Worm (Caenorhabditis elegans) whole organism, L4/young adult: ENCODE results near the gene T02G5.14.

Experiments used
- W03F9.2 ChIP-seq: fragments of 150-350 bp; optimal IDR thresholded peaks from 2 replicates; lab custom pipeline; 2014; ENCODE audit warnings: missing biosample characterization, missing genetic modification characterization
- dao-5 ChIP-seq: sonication (generic microtip); optimal IDR thresholded peaks from 2 replicates; lab custom pipeline; 2016; ENCODE audit warnings: missing genotype, missing genetic modification characterization, moderate library complexity, missing compliant biosample characterization
- him-1 ChIP-seq: sonication (generic microtip); optimal IDR thresholded peaks from 2 replicates; lab custom pipeline; 2016; ENCODE audit warnings: missing genotype, missing genetic modification reagents, missing genetic modification characterization, missing compliant biosample characterization

The T02G5.14 gene

ce11 chrII:7102288-7102687 is 18.2 kb downstream of the T02G5.14 start:
- no peak for TF ChIP-seq W03F9.2 (tag; lab: Kevin White, UChicago)
- TF ChIP-seq dao-5 = no peak
- TF ChIP-seq him-1 (tag; lab: Kevin White, UChicago) = no peak

- no peak for TF ChIP-seq dao-5
- no peak for TF ChIP-seq him-1 (tag; lab: Kevin White, UChicago)
- no peak for TF ChIP-seq W03F9.2 (tag; lab: Kevin White, UChicago)
Measured at ce11 chrII:7103111-7103510, 19.0 kb downstream of the T02G5.14 start.

- peak; percentile 37 for TF ChIP-seq him-1 (tag; lab: Kevin White, UChicago)
- TF ChIP-seq W03F9.2 (tag; lab: Kevin White, UChicago) = peak; percentile 86
- no peak for TF ChIP-seq dao-5
Measured at ce11 chrII:7104794-7105613, 20.9 kb downstream of the T02G5.14 start, which contains the start of the genes farl-11 and rpl-33. Gene farl-11 (minus strand): TSS chrII:7105035. Gene rpl-33 (plus strand): TSS chrII:7105563.

DNA sequence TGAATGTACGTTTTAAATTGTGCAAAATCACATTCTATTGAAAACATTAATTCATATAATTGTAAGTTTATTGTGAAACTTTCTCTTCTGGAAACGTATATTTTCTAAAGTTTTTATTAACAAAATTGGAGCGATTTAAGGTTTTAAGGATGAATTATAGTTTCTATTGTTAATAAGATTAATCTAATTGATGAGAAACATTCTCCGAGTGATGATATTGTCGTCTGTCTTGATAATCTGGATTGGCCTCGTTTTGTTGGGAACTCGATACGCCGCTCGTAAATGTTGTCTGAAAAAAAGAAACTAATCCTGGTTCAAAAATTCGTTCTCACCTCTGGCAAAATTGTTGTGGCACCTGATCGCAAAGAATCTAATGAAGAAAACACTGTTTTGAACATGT is 22.2 kb downstream of the T02G5.14 start:
- TF ChIP-seq him-1 (tag; lab: Kevin White, UChicago) (no peak), W03F9.2 (tag; lab: Kevin White, UChicago) (no peak), dao-5 (no peak)

DNA sequence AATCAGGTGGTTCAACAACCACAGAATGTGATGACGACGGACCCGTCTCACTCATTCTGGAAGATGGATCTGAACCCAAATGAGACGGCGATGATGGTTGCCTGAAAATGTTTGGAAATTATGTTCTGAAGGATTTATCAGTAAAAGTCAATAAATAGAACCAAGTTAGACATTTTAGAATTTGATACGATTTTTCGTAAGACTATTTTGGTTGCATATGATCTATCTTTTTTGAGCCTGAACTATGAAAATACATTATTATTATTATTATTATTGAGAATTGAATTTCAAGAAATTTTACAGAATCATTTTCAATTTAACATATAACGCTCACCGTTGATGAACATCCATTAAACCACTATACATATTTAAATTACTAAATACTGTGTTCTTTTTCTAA is 25.8 kb downstream of the T02G5.14 start, which contains the start of gene F10E7.9:
TSS of gene F10E7.9 (minus strand) at position 101 of the 400 bp plus-strand sequence.
- TF ChIP-seq W03F9.2 (tag; lab: Kevin White, UChicago) (no peak), dao-5 (no peak), him-1 (tag; lab: Kevin White, UChicago) (no peak)

ce11 chrII:7111012-7111656 is 27.0 kb downstream of the T02G5.14 start:
- TF ChIP-seq him-1 (tag; lab: Kevin White, UChicago) = no peak
- no peak for TF ChIP-seq dao-5
- no peak for TF ChIP-seq W03F9.2 (tag; lab: Kevin White, UChicago)

- TF ChIP-seq dao-5 (no peak), W03F9.2 (tag; lab: Kevin White, UChicago) (no peak), him-1 (tag; lab: Kevin White, UChicago) (peak; percentile 51)
Measured at ce11 chrII:7111657-7112049, 27.5 kb downstream of the T02G5.14 start, which contains the start of gene F10E7.5. Gene F10E7.5 (plus strand): TSS chrII:7111978.

DNA sequence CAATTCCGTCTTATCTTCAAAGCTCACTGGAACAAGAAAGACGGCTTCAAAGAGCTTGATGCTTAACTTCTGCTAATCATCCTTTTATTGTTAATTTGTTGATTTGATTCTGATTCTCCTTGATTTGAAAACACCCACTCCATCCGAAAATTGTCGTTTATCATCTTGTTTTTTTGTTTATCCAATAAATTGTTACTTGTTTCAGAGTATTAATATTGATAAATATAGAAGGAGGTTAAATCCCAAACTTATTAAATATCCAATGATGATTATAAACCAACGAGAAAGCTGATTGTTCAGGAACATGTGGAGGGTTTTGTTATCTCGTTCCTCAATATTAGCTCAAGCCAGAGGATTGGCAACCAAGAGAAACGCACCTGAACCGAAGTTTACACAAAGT is 28.7 kb downstream of the T02G5.14 start, which contains the start of gene F10E7.6:
TSS of gene F10E7.6 (plus strand) at position 301 of the 400 bp plus-strand sequence.
- TF ChIP-seq him-1 (tag; lab: Kevin White, UChicago) = no peak

DNA sequence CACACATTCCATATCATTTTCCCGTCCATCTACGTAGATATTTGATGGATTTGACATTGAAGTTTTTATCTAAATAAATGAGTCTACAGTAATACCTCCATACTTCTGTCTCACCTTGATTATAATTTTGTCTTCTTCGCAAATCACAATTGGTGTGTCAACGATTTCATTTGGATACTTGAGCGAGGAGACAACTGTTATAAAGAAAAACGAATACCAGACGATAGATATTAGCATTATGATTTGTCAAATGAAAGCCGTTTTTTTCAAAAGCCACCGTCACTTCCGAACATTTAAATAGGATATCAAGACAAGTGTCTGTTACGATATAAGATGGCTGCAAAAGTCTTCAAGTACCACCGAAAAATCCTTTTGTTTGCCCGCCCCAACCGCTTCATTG is 31.5 kb downstream of the T02G5.14 start, which contains the start of gene cutl-5:
TSS of gene cutl-5 (minus strand) at position 269 of the 400 bp plus-strand sequence.
- no peak for TF ChIP-seq him-1 (tag; lab: Kevin White, UChicago)

ce11 chrII:7116350-7116749 is 32.2 kb downstream of the T02G5.14 start, which contains the start of gene spon-1:
Gene spon-1 (plus strand): TSS chrII:7116557.
- TF ChIP-seq W03F9.2 (tag; lab: Kevin White, UChicago) (no peak), dao-5 (no peak), him-1 (tag; lab: Kevin White, UChicago) (no peak)

DNA sequence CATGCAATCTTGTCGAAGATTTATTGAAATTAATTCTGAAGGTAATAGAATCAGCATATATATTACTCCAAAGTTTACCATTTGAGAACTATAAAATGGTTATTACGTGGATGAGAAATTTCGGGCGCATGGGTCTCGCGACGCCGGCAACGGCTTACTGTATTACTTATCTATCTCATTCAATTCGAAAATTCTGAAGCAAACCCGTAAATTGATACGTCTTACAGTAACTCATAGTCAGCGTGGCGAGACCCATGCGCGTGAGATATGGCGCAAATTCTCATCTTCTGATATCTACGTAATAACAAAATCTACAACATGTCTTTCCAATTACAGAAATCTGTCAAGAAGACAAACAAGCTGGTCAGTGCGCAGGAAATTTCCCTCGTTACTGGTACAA is 35.4 kb downstream of the T02G5.14 start:
- TF ChIP-seq dao-5 = no peak
- TF ChIP-seq him-1 (tag; lab: Kevin White, UChicago) = no peak
- TF ChIP-seq W03F9.2 (tag; lab: Kevin White, UChicago) = no peak

- TF ChIP-seq him-1 (tag; lab: Kevin White, UChicago) (no peak), W03F9.2 (tag; lab: Kevin White, UChicago) (no peak), dao-5 (no peak)
Measured at ce11 chrII:7121762-7122292, 37.7 kb downstream of the T02G5.14 start, which contains the start of gene F10E7.2. Gene F10E7.2 (plus strand): TSS chrII:7122242.

ce11 chrII:7122661-7123418 is 38.7 kb downstream of the T02G5.14 start, which contains the start of gene F10E7.11:
Gene F10E7.11 (minus strand): TSS chrII:7122892.
- no peak for TF ChIP-seq dao-5
- no peak for TF ChIP-seq W03F9.2 (tag; lab: Kevin White, UChicago)
- TF ChIP-seq him-1 (tag; lab: Kevin White, UChicago) = no peak
